Worm (Caenorhabditis elegans) whole organism, L2 larva: ENCODE measurements around the gene sdz-1.

Source experiments
- C34F6.9 ChIP-seq: fragments of 150-350 bp; optimal IDR thresholded peaks from 2 replicates; lab custom pipeline; 2014; ENCODE audit warnings: missing biosample characterization, missing genetic modification characterization
- F13H6.1 ChIP-seq: sonication (generic microtip); optimal IDR thresholded peaks from 2 replicates; lab custom pipeline; 2016; ENCODE audit warnings: missing genetic modification characterization, missing compliant biosample characterization
- Y55F3AM.14 ChIP-seq: fragments of 200-800 bp; sonication (Bioruptor generic); optimal IDR thresholded peaks from 2 replicates; lab custom pipeline; 2018; ENCODE audit warnings: mild to moderate bottlenecking, missing genetic modification characterization, missing compliant biosample characterization
- aly-2 ChIP-seq: fragments of 150-350 bp; optimal IDR thresholded peaks from 2 replicates; lab custom pipeline; 2014; ENCODE audit warnings: missing biosample characterization, missing genetic modification characterization
- ama-1 ChIP-seq: fragments of 150-350 bp; optimal IDR thresholded peaks from 2 replicates; lab custom pipeline; 2018; ENCODE audit warnings: inconsistent platforms
- blmp-1 ChIP-seq: sonication (generic microtip); optimal IDR thresholded peaks from 2 replicates; lab custom pipeline; 2017; ENCODE audit warnings: missing genetic modification characterization, mild to moderate bottlenecking, missing compliant biosample characterization, antibody characterized with exemption, moderate library complexity; ENCODE audit not compliant: insufficient read depth
- ceh-16 ChIP-seq: fragments of 150-350 bp; optimal IDR thresholded peaks from 2 replicates; lab custom pipeline; 2014; ENCODE audit warnings: missing biosample characterization, missing genetic modification characterization
- ceh-82 ChIP-seq: fragments of 150-350 bp; optimal IDR thresholded peaks from 2 replicates; lab custom pipeline; 2014; ENCODE audit warnings: missing biosample characterization, missing genetic modification characterization
- crh-2 ChIP-seq: sonication (generic microtip); optimal IDR thresholded peaks from 2 replicates; lab custom pipeline; 2017; ENCODE audit warnings: missing biosample characterization, missing genetic modification characterization
- dmd-4 ChIP-seq: sonication (generic microtip); optimal IDR thresholded peaks from 2 replicates; lab custom pipeline; 2017; ENCODE audit warnings: missing biosample characterization, missing genetic modification characterization
- egl-27 ChIP-seq: sonication (generic microtip); optimal IDR thresholded peaks from 3 replicates; lab custom pipeline; 2017; ENCODE audit warnings: missing biosample characterization, missing genetic modification reagents, missing genetic modification characterization
- fos-1 ChIP-seq: fragments of 150-350 bp; optimal IDR thresholded peaks from 2 replicates; lab custom pipeline; 2014; ENCODE audit warnings: missing biosample characterization, missing genetic modification characterization
- gmeb-1 ChIP-seq: fragments of 150-350 bp; optimal IDR thresholded peaks from 2 replicates; lab custom pipeline; 2014; ENCODE audit warnings: missing biosample characterization, missing genetic modification characterization
- lin-11 ChIP-seq: fragments of 150-350 bp; sonication (generic microtip); optimal IDR thresholded peaks from 2 replicates; lab custom pipeline; 2014; ENCODE audit warnings: missing biosample characterization, missing genetic modification characterization, inconsistent platforms, mixed read lengths
- lin-39 ChIP-seq: fragments of 150-350 bp; optimal IDR thresholded peaks from 2 replicates; lab custom pipeline; 2014; ENCODE audit warnings: missing biosample characterization, missing genetic modification reagents, missing genetic modification characterization
- lsy-2 ChIP-seq, 2 experiments: fragments of 150-350 bp in 1 of 2; sonication (generic microtip) in 1 of 2; optimal IDR thresholded peaks; 2 replicates each; lab custom pipeline; 2014 to 2017; ENCODE audit warnings: missing biosample characterization in 2 of 2, missing genetic modification characterization in 2 of 2
- nhr-10 ChIP-seq: sonication (generic microtip); optimal IDR thresholded peaks from 2 replicates; lab custom pipeline; 2017; ENCODE audit warnings: missing biosample characterization, missing genetic modification characterization
- nhr-11 ChIP-seq: fragments of 150-350 bp; optimal IDR thresholded peaks from 2 replicates; lab custom pipeline; 2014; ENCODE audit warnings: missing biosample characterization, missing genetic modification characterization
- nhr-12 ChIP-seq: fragments of 150-350 bp; optimal IDR thresholded peaks from 2 replicates; lab custom pipeline; 2014; ENCODE audit warnings: missing biosample characterization, missing genetic modification characterization
- nhr-129 ChIP-seq: fragments of 150-350 bp; optimal IDR thresholded peaks from 2 replicates; lab custom pipeline; 2014; ENCODE audit warnings: missing biosample characterization, missing genetic modification characterization
- nhr-21 ChIP-seq: fragments of 150-350 bp; optimal IDR thresholded peaks from 2 replicates; lab custom pipeline; 2014; ENCODE audit warnings: missing biosample characterization, missing genetic modification characterization
- nhr-237 ChIP-seq: fragments of 150-350 bp; optimal IDR thresholded peaks from 2 replicates; lab custom pipeline; 2014; ENCODE audit warnings: missing biosample characterization, missing genetic modification characterization
- nhr-6 ChIP-seq: fragments of 150-350 bp; optimal IDR thresholded peaks from 2 replicates; lab custom pipeline; 2014; ENCODE audit warnings: missing biosample characterization, missing genetic modification characterization
- sem-4 ChIP-seq: fragments of 150-350 bp; optimal IDR thresholded peaks from 2 replicates; lab custom pipeline; 2014; ENCODE audit warnings: missing biosample characterization, missing genetic modification reagents, missing genetic modification characterization
- skn-1 ChIP-seq: sonication (generic microtip); optimal IDR thresholded peaks from 2 replicates; lab custom pipeline; 2017; ENCODE audit warnings: missing biosample characterization, missing genetic modification characterization
- sma-3 ChIP-seq: sonication (generic microtip); optimal IDR thresholded peaks from 2 replicates; lab custom pipeline; 2016; ENCODE audit warnings: missing genetic modification reagents, missing genetic modification characterization, missing compliant biosample characterization
- sma-9 ChIP-seq, 2 experiments: fragments of 150-350 bp in 1 of 2; sonication (generic microtip) in 1 of 2; optimal IDR thresholded peaks; 2 replicates each; lab custom pipeline; 2014 to 2016; ENCODE audit warnings: missing genetic modification characterization in 2 of 2, mild to moderate bottlenecking in 1 of 2, missing biosample characterization in 1 of 2, missing compliant biosample characterization in 1 of 2, missing genetic modification reagents in 1 of 2, moderate library complexity in 1 of 2
- snpc-4 ChIP-seq: fragments of 150-350 bp; optimal IDR thresholded peaks from 2 replicates; lab custom pipeline; 2014; ENCODE audit warnings: missing biosample characterization, missing genetic modification characterization
- unc-55 ChIP-seq: fragments of 150-350 bp; sonication (generic microtip); optimal IDR thresholded peaks from 3 replicates; lab custom pipeline; 2014; ENCODE audit warnings: missing biosample characterization, missing genetic modification reagents, missing genetic modification characterization
- unc-62 ChIP-seq: fragments of 150-350 bp; optimal IDR thresholded peaks from 2 replicates; lab custom pipeline; 2014; ENCODE audit warnings: missing biosample characterization, missing genetic modification reagents, missing genetic modification characterization
- zag-1 ChIP-seq: fragments of 150-350 bp; optimal IDR thresholded peaks from 2 replicates; lab custom pipeline; 2014; ENCODE audit warnings: missing biosample characterization, missing genetic modification characterization
- ztf-1 ChIP-seq: fragments of 200-800 bp; sonication (Bioruptor generic); conservative IDR thresholded peaks from 2 replicates; pipeline ENCODE4 v1.3.6; 2022; ENCODE audit warnings: missing genetic modification characterization, missing compliant biosample characterization
- ztf-4 ChIP-seq: fragments of 150-350 bp; optimal IDR thresholded peaks from 2 replicates; lab custom pipeline; 2014; ENCODE audit warnings: missing biosample characterization, missing genetic modification characterization

Gene sdz-1

DNA sequence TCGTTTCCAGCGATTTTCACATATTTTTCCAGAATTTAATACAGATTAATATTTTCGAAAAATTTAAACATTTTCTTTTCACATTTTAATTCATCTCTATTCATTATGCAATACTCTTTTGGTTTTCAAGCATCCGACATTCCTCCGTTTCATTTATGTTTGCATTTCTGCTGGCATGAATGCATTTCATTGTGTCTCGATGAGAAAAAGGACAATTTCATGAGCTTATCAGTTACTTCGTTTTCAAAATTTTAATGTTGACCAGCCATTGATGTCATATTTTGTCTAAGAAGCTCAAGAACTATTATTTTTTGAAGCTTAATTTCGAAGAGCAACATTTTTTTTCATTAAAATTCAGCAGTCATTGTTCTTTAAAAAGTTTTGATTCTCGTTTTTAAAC is 18.5 kb upstream of the sdz-1 start:
- TF ChIP-seq ceh-82 (tag; lab: Kevin White, UChicago) (no peak), fos-1 (peak; percentile 47)
- TF ChIP-seq, all 48 proteins: peak for 1

DNA sequence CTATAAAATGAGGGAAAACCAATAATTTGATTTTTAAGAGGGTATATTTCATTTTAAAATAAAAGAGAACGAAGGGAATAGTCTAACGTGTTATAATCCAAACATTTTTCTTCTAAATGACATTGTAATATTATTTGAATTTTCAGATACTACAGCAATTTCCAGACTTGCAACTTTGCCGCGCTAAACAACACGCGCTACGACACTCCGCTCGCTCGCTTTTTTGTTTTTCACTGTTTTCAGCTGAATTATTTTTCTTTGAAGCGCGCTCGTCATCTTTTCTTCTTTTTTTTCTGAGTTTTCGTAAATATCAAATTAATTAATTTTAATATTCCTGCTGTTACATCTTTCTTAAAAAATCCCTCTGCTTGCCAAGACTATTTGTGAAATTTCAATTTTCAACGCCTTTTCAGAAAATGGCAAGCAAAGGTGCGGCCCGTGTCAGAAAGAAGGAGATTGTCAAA is 17.1 kb upstream of the sdz-1 start, which contains the start of gene mrpl-11:
mrpl-11 (plus strand) TSS at position 414 of the 464 bp plus-strand sequence.
- TF ChIP-seq fos-1 (no peak), unc-55 (GFP tag; lab: Kevin White, UChicago) (peak; percentile 30), lsy-2 (tag; optimal IDR thresholded peaks at IDR 0.05; lab: Kevin White, UChicago) (peak in 1 of 2 experiments; percentile 9)

DNA sequence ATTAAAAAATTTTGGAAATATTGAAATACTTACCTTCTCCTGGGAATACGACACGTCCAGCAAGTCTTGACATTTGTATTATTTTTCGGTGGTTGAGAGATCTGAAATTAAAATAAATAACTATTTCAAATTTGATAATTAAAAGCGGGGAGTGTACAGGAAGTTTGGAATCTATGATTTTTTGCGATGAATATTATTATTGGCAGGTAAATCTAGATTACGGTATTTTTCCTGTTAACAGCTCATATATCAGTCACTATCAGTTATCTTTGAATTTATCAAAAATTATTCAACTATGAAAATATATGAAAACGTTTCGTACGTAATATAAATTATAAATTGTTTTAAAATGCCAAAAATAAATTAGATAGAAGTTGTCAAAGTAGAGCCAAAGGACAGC is 15.9 kb upstream of the sdz-1 start, which contains the start of gene B0303.14:
B0303.14 (minus strand) TSS at position 101 of the 400 bp plus-strand sequence.
- TF ChIP-seq ztf-4 (no peak), skn-1 (tag; lab: Kevin White, UChicago) (no peak), nhr-21 (tag; lab: Kevin White, UChicago) (no peak), ztf-1 (GFP tag; lab: Robert Waterston, UW) (no peak), F13H6.1 (tag; lab: Kevin White, UChicago) (no peak), dmd-4 (tag; lab: Kevin White, UChicago) (no peak), ceh-16 (tag; lab: Kevin White, UChicago) (no peak), Y55F3AM.14 (no peak), nhr-10 (tag; lab: Kevin White, UChicago) (no peak), nhr-6 (tag; lab: Kevin White, UChicago) (no peak), unc-62 (GFP tag; lab: Kevin White, UChicago) (no peak), nhr-237 (tag; lab: Kevin White, UChicago) (no peak), sem-4 (tag; lab: Kevin White, UChicago) (no peak), crh-2 (tag; lab: Kevin White, UChicago) (no peak), nhr-12 (no peak), zag-1 (tag; lab: Kevin White, UChicago) (no peak), snpc-4 (tag; lab: Kevin White, UChicago) (no peak)

DNA sequence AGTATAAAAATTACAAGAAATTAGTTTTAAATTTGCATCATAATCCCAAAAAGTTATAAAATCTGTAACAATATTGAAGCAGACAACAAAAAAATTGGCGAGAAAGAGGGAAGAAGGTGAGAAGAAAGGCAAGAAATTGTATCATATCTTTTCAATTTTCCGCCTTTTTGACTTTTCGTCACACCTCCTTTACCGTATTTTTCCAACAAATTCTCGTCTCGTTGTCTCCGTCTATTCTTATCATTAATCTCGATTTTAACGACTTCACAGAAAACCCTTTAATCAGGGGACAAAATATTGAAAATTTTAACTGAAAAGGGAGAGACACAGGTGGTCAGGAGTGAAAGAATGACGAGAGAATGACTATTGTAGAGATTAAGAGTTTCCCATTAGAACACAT is 12.8 kb upstream of the sdz-1 start:
- no peak for TF ChIP-seq nhr-237 (tag; lab: Kevin White, UChicago)
- TF ChIP-seq lin-39 (tag; lab: Kevin White, UChicago), result no peak
- TF ChIP-seq gmeb-1 (tag; lab: Kevin White, UChicago), result no peak
- no peak for TF ChIP-seq C34F6.9 (tag; lab: Kevin White, UChicago)
- no peak for TF ChIP-seq lsy-2 (tag; optimal IDR thresholded peaks at IDR 0.05; lab: Kevin White, UChicago)

DNA sequence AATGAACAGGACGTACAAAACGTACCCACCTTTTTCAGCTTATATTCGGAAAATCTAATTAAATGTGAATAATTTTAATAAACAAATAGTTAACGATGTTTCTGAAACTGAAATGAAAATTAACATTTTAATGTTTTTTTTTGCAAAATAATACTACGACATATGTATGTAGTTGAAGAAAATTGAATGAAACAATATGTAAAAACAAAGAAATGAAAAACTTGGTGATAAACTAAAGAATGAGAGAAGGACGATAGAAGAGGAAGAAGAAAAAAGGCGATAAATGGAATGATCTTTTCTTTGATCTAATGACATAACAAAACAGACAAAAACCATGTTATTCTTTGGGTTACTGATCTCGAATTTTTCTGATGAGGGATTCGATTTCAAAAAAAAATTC is 10.2 kb upstream of the sdz-1 start, which contains the start of gene B0303.11:
B0303.11 (minus strand) TSS at position 101 of the 400 bp plus-strand sequence.
- TF ChIP-seq nhr-11 (tag; lab: Kevin White, UChicago) (no peak), snpc-4 (tag; lab: Kevin White, UChicago) (no peak), gmeb-1 (tag; lab: Kevin White, UChicago) (no peak)

DNA sequence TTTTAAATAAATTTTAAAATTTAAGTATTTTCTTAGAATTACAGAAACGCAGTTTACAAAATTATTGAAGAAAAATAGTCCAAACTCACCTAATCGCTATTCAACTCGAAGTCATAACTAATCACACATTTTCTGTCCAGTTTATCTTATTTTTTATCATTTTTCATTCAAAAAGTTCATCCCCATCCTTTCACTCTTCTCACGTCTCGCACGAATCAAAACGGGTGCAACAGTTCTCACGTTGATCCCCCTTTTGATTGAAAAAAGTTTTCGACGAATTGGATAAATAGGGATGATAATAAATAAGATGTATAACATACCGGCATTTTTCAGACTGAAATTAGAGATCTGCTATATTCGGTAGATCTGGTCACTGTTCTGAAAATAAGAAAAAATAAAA is 9.6 kb upstream of the sdz-1 start:
- TF ChIP-seq crh-2 (tag; lab: Kevin White, UChicago), result no peak
- TF ChIP-seq nhr-12, result no peak
- no peak for TF ChIP-seq aly-2
- no peak for TF ChIP-seq ztf-1 (GFP tag; lab: Robert Waterston, UW)
- TF ChIP-seq egl-27, result no peak
- TF ChIP-seq zag-1 (tag; lab: Kevin White, UChicago), result no peak
- TF ChIP-seq F13H6.1 (tag; lab: Kevin White, UChicago), result no peak
- TF ChIP-seq blmp-1 (tag; lab: Kevin White, UChicago), result peak; percentile 67
- TF ChIP-seq C34F6.9 (tag; lab: Kevin White, UChicago), result no peak
- TF ChIP-seq sma-3 (GFP tag; lab: Kevin White, UChicago), result no peak
- TF ChIP-seq sma-9 (GFP tag; optimal IDR thresholded peaks at IDR 0.05; lab: Kevin White, UChicago), result peak; percentile 48
- TF ChIP-seq sma-9 (tag; optimal IDR thresholded peaks at IDR 0.05; lab: Kevin White, UChicago), result no peak
- no peak for TF ChIP-seq nhr-129 (tag; lab: Kevin White, UChicago)
- TF ChIP-seq lin-39 (tag; lab: Kevin White, UChicago), result no peak
- no peak for TF ChIP-seq fos-1
- TF ChIP-seq Y55F3AM.14, result no peak
- TF ChIP-seq unc-62 (GFP tag; lab: Kevin White, UChicago), result no peak
- TF ChIP-seq ama-1 (lab: Kevin White, UChicago), result no peak
- TF ChIP-seq lin-11 (tag; lab: Kevin White, UChicago), result no peak
